Worm (Caenorhabditis elegans): ENCODE data around the gene asp-16.

DNA sequence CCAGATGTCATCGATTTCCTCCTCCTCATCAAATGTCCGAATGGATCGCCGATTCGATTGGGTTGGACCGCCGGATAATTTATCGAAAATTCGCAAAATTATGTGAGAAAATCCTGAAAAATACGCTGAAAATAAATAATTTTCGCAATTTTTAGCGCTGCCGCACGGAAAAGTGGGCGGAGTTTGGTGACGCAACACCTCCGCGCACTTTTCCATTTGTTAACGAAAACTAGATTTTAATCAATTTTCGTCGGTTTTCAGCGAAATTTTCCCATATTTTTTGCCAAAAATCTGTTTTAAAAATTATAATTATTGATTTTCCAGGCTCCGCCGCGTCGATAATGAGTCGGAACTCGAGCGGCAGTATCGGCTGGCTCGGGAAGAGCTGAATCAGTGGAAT, 41.4 kb downstream of the asp-16 start, which contains the start of gene Y39B6A.34:
- TF ChIP-seq Y22D7AL.16 (tag; optimal IDR thresholded peaks at IDR 0.05), result no peak
- TF ChIP-seq ama-1 (optimal IDR thresholded peaks at IDR 0.05), result no peak
- TF ChIP-seq gmeb-2 (tag; optimal IDR thresholded peaks at IDR 0.05), result no peak
- no peak for TF ChIP-seq pha-4 (tag; optimal IDR thresholded peaks at IDR 0.05)
- no peak for TF ChIP-seq pqm-1 (tag; optimal IDR thresholded peaks at IDR 0.05)
- TF ChIP-seq nhr-11 (tag; optimal IDR thresholded peaks at IDR 0.05), result no peak

All from whole organism, late embryonic.